Worm (Caenorhabditis elegans) whole organism, L1 larva: Measurements from ENCODE around the gene tmc-2.

Source experiments
- aly-2 ChIP-seq: fragments of 150-350 bp; optimal IDR thresholded peaks from 2 replicates; lab custom pipeline; 2014; ENCODE audit warnings: missing biosample characterization, missing genetic modification characterization
- elt-3 ChIP-seq, 6 experiments: fragments of 150-350 bp in 1 of 6; sonication (generic microtip); optimal IDR thresholded peaks; 2 replicates each; lab custom pipeline; 2017 to 2018; ENCODE audit warnings: missing biosample characterization in 6 of 6, missing genetic modification characterization in 6 of 6, inconsistent platforms in 1 of 6
- jun-1 ChIP-seq: fragments of 150-350 bp; optimal IDR thresholded peaks from 2 replicates; lab custom pipeline; 2014; ENCODE audit warnings: missing biosample characterization, missing genetic modification reagents, missing genetic modification characterization
- nhr-77 ChIP-seq: fragments of 150-350 bp; optimal IDR thresholded peaks from 2 replicates; lab custom pipeline; 2014; ENCODE audit warnings: missing biosample characterization, missing genetic modification characterization
- pag-3 ChIP-seq: sonication (generic microtip); optimal IDR thresholded peaks from 2 replicates; lab custom pipeline; 2017; ENCODE audit warnings: missing genetic modification characterization, mild to moderate bottlenecking, missing compliant biosample characterization, antibody characterized with exemption, borderline replicate concordance; ENCODE audit not compliant: insufficient read depth
- snpc-4 ChIP-seq: fragments of 150-350 bp; optimal IDR thresholded peaks from 2 replicates; lab custom pipeline; 2014; ENCODE audit warnings: missing biosample characterization, missing genetic modification characterization
- ztf-4 ChIP-seq: fragments of 150-350 bp; optimal IDR thresholded peaks from 2 replicates; lab custom pipeline; 2014; ENCODE audit warnings: missing biosample characterization, missing genetic modification characterization

DNA sequence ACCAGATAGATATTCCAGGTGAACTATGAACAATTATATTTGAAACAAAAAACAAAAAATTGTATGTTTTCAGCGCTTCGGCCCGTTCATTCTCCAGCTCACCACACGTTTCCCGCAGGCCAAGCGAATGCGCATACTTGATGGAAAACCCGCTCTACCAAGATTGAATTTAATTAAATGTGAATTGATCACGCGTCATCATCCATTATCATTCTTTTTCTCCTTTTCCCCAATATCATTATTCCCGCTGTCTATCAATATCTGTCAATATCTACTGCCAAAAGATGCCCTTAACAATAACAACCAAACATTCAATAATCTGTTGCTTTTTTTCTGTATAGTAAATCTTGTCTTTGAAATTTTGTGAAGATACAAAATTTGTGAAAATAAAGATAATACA, 32.7 kb downstream of the tmc-2 start:
- TF ChIP-seq elt-3 (tag; optimal IDR thresholded peaks at IDR 0.05; lab: Kevin White, UChicago), result peak in 1 of 6 experiments; percentile 24
- no peak for TF ChIP-seq nhr-77 (tag; lab: Kevin White, UChicago)
- TF ChIP-seq aly-2 (tag; lab: Kevin White, UChicago), result no peak
- no peak for TF ChIP-seq jun-1 (tag; lab: Kevin White, UChicago)
- no peak for TF ChIP-seq ztf-4 (tag; lab: Kevin White, UChicago)
- no peak for TF ChIP-seq pag-3 (tag; lab: Kevin White, UChicago)
- TF ChIP-seq snpc-4, result no peak
